Worm (Caenorhabditis elegans): ENCODE data around the gene ZK1248.15.
"Not testable (repeated sequence)": the region's sequence is repeated elsewhere in the genome, so short reads cannot be mapped to it uniquely, and the experiment has no call there.

DNA sequence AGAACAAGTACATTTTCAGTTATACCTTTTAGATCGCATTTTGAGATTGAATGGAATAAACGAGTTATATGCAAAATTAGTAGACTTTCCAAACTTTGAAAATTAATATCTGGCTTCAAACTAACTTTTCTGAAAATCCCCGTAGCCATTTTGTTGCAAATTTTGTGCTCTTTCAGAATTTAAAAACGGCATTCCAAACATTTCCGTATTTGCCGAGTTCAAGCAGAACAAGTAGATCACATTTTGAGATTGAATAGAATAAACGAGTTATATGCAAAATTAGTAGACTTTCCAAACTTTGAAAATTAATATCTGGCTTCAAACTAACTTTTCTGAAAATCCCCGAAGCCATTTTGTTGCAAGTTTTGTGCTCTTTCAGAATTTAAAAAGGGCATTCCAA is 38.2 kb upstream of the ZK1248.15 start, which contains the start of gene F55C12.2:
- not testable (repeated sequence) for TF ChIP-seq nhr-77 (tag; optimal IDR thresholded peaks at IDR 0.05); ama-1 (optimal IDR thresholded peaks at IDR 0.05); nhr-25 (tag; optimal IDR thresholded peaks at IDR 0.05); skn-1 (tag; optimal IDR thresholded peaks at IDR 0.05); zag-1 (tag; optimal IDR thresholded peaks at IDR 0.05); unc-62 (GFP tag; optimal IDR thresholded peaks at IDR 0.05); lin-39 (tag; optimal IDR thresholded peaks at IDR 0.05); gmeb-1 (tag; optimal IDR thresholded peaks at IDR 0.05); unc-39 (tag; optimal IDR thresholded peaks at IDR 0.05); mdl-1 (tag; optimal IDR thresholded peaks at IDR 0.05)
